Fruit fly (Drosophila melanogaster) whole organism: ENCODE measurements around the gene Ptpmeg.

ENCODE experiments used
- pan ChIP-seq: fragments of >200 bp; optimal IDR thresholded peaks from 2 replicates; lab custom pipeline; 2017
- psq ChIP-seq: fragments of >200 bp; optimal IDR thresholded peaks from 2 replicates; lab custom pipeline; 2017
- usp ChIP-seq: fragments of >200 bp; optimal IDR thresholded peaks from 2 replicates; lab custom pipeline; 2017; ENCODE audit warnings: missing biosample characterization, missing genetic modification characterization, mixed read lengths

DNA sequence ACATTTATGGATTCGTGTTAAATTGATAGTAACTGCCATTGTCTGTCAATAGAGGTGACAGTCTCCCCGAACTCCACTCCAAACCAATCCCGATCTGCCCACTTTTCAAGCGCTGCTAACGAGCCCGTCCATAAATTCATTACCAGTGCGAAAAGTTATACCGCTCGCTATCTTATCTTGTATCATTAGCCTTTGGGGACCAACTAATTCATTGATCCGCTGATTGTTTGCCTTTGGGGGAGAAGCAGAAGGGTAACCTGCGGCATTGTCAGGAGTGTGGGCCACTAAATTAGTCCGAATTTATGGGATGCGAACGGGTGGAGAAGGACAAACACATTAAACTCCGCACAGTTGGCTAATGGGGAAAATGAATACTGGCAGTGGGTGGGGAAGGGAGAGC is 9.3 kb downstream of the Ptpmeg start:
- TF ChIP-seq psq (no peak), pan (lab: Kevin White, UChicago) (no peak), usp (GFP tag; lab: Kevin White, UChicago) (no peak)
